Fruit fly (Drosophila melanogaster) whole organism, pupa: ENCODE measurements around the gene Polr3E.
A peak's percentile ranks its signal among the peaks of the same experiment; 100 is the strongest.

Experiments used
- CG10348 ChIP-seq: fragments of 200-800 bp; sonication (Bioruptor generic); IDR thresholded peaks from 2 replicates; pipeline ENCODE4 v1.3.6; 2022; ENCODE audit warnings: missing biosample characterization, missing genetic modification characterization
- CG12605 ChIP-seq: fragments of 200-800 bp; sonication (Bioruptor generic); IDR thresholded peaks from 2 replicates; pipeline ENCODE4 v1.3.6; 2022; ENCODE audit warnings: missing biosample characterization, missing genetic modification characterization
- CG13204 ChIP-seq: fragments of 200-800 bp; sonication (Bioruptor generic); optimal IDR thresholded peaks from 2 replicates; lab custom pipeline; 2018; ENCODE audit warnings: missing biosample characterization, mild to moderate bottlenecking, missing genetic modification characterization, moderate library complexity
- CG14655 ChIP-seq: fragments of 200-800 bp; sonication (Bioruptor generic); optimal IDR thresholded peaks from 3 replicates; lab custom pipeline; 2017; ENCODE audit warnings: mild to moderate bottlenecking, missing biosample characterization, missing genetic modification reagents, missing genetic modification characterization
- CG15710 ChIP-seq: fragments of 200-800 bp; sonication (Bioruptor generic); optimal IDR thresholded peaks from 2 replicates; lab custom pipeline; 2018; ENCODE audit warnings: missing biosample characterization, mild to moderate bottlenecking, missing genetic modification characterization, moderate library complexity
- CG17806 ChIP-seq: fragments of 200-800 bp; sonication (Bioruptor generic); optimal IDR thresholded peaks from 2 replicates; lab custom pipeline; 2018; ENCODE audit warnings: missing biosample characterization, mild to moderate bottlenecking, missing genetic modification characterization, moderate library complexity
- CG32121 ChIP-seq: fragments of 200-800 bp; sonication (Bioruptor generic); IDR thresholded peaks from 2 replicates; pipeline ENCODE4 v1.3.6; 2022; ENCODE audit warnings: missing biosample characterization, missing genetic modification characterization
- CG34367 ChIP-seq: fragments of 200-800 bp; sonication (Bioruptor generic); optimal IDR thresholded peaks from 2 replicates; lab custom pipeline; 2018; ENCODE audit warnings: missing biosample characterization, mild to moderate bottlenecking, missing genetic modification characterization
- CG4496 ChIP-seq: fragments of 200-800 bp; sonication (Bioruptor generic); IDR thresholded peaks from 3 replicates; pipeline ENCODE4 v1.3.6; 2022; ENCODE audit warnings: missing biosample characterization, missing genetic modification characterization
- CG8159 ChIP-seq: fragments of 200-800 bp; sonication (Bioruptor generic); optimal IDR thresholded peaks from 3 replicates; lab custom pipeline; 2018; ENCODE audit warnings: missing biosample characterization, mild to moderate bottlenecking, missing genetic modification characterization, moderate library complexity
- CG8301 ChIP-seq: fragments of 200-800 bp; sonication (Bioruptor generic); optimal IDR thresholded peaks from 2 replicates; lab custom pipeline; 2018; ENCODE audit warnings: missing biosample characterization, mild to moderate bottlenecking, missing genetic modification characterization
- CG9948 ChIP-seq: fragments of 200-800 bp; sonication (Bioruptor generic); optimal IDR thresholded peaks from 2 replicates; lab custom pipeline; 2018; ENCODE audit warnings: missing biosample characterization, mild to moderate bottlenecking, missing genetic modification characterization, moderate library complexity
- D1 ChIP-seq: fragments of 200-800 bp; sonication (Bioruptor generic); optimal IDR thresholded peaks from 2 replicates; lab custom pipeline; 2018; ENCODE audit warnings: missing biosample characterization, mild to moderate bottlenecking, missing genetic modification characterization, moderate library complexity
- EcR ChIP-seq: fragments of 200-800 bp; sonication (Bioruptor generic); optimal IDR thresholded peaks from 3 replicates; lab custom pipeline; 2019; ENCODE audit warnings: missing biosample characterization, missing genetic modification characterization, mild to moderate bottlenecking, moderate library complexity, missing genetic modification reagents
- Ets98B ChIP-seq: fragments of 200-800 bp; sonication (Bioruptor generic); IDR thresholded peaks from 2 replicates; pipeline ENCODE4 v1.3.6; 2022; ENCODE audit warnings: missing biosample characterization, missing genetic modification characterization
- Pif1A ChIP-seq: fragments of 200-800 bp; sonication (Bioruptor generic); optimal IDR thresholded peaks from 3 replicates; lab custom pipeline; 2016; ENCODE audit warnings: missing biosample characterization, missing genetic modification characterization
- Pif1B ChIP-seq: fragments of 200-800 bp; sonication (Bioruptor generic); optimal IDR thresholded peaks from 3 replicates; lab custom pipeline; 2016; ENCODE audit warnings: missing biosample characterization, missing genetic modification characterization
- Snoo ChIP-seq: fragments of 200-800 bp; sonication (Bioruptor generic); optimal IDR thresholded peaks from 3 replicates; lab custom pipeline; 2017; ENCODE audit warnings: missing biosample characterization, mild to moderate bottlenecking, missing genetic modification characterization, inconsistent platforms
- fd96Ca ChIP-seq: fragments of 200-800 bp; sonication (Bioruptor generic); IDR thresholded peaks from 3 replicates; pipeline ENCODE4 v1.3.6; 2022; ENCODE audit warnings: missing biosample characterization, missing genetic modification characterization
- gl ChIP-seq: fragments of 200-800 bp; sonication (Bioruptor generic); optimal IDR thresholded peaks from 2 replicates; lab custom pipeline; 2018; ENCODE audit warnings: missing biosample characterization, mild to moderate bottlenecking, missing genetic modification characterization
- rn ChIP-seq: fragments of 200-800 bp; sonication (Bioruptor generic); IDR thresholded peaks from 2 replicates; pipeline ENCODE4 v1.3.6; 2022; ENCODE audit warnings: missing biosample characterization, missing genetic modification characterization

Polr3E gene

dm6 chr3L:21055839-21056238 is 24.2 kb downstream of the Polr3E start:
- TF ChIP-seq rn (no peak), gl (no peak), Pif1B (GFP tag; lab: Kevin White, UChicago) (no peak), CG8159 (tag; lab: Kevin White, UChicago) (no peak), CG4496 (GFP tag; lab: Robert Waterston, UW) (no peak), fd96Ca (GFP tag; lab: Robert Waterston, UW) (no peak), D1 (tag; lab: Kevin White, UChicago) (no peak), CG34367 (tag; lab: Kevin White, UChicago) (no peak), CG8301 (tag; lab: Kevin White, UChicago) (no peak), CG9948 (tag; lab: Kevin White, UChicago) (no peak), CG15710 (tag; lab: Kevin White, UChicago) (no peak), CG13204 (GFP tag; lab: Kevin White, UChicago) (no peak), CG10348 (no peak), CG14655 (no peak), CG12605 (GFP tag; lab: Robert Waterston, UW) (no peak), Pif1A (GFP tag; lab: Kevin White, UChicago) (no peak), Snoo (tag; lab: Kevin White, UChicago) (no peak), Ets98B (GFP tag; lab: Robert Waterston, UW) (no peak), EcR (GFP tag; lab: Kevin White, UChicago) (no peak)
- TF ChIP-seq, all 21 proteins: peak for 0

dm6 chr3L:21056290-21056689 is 24.7 kb downstream of the Polr3E start:
- TF ChIP-seq CG10348: no peak
- TF ChIP-seq Pif1A (GFP tag; lab: Kevin White, UChicago): peak; percentile 20
- no peak for TF ChIP-seq D1 (tag; lab: Kevin White, UChicago)
- TF ChIP-seq CG12605 (GFP tag; lab: Robert Waterston, UW): no peak
- no peak for TF ChIP-seq CG13204 (GFP tag; lab: Kevin White, UChicago)
- no peak for TF ChIP-seq CG32121 (GFP tag; lab: Robert Waterston, UW)
- no peak for TF ChIP-seq rn
- peak; percentile 56 for TF ChIP-seq CG8159 (tag; lab: Kevin White, UChicago)
- no peak for TF ChIP-seq Snoo (tag; lab: Kevin White, UChicago)
- no peak for TF ChIP-seq gl
- peak; percentile 39 for TF ChIP-seq CG15710 (tag; lab: Kevin White, UChicago)
- peak; percentile 54 for TF ChIP-seq CG14655
- TF ChIP-seq fd96Ca (GFP tag; lab: Robert Waterston, UW): no peak
- TF ChIP-seq EcR (GFP tag; lab: Kevin White, UChicago): no peak
- no peak for TF ChIP-seq CG34367 (tag; lab: Kevin White, UChicago)
- TF ChIP-seq CG9948 (tag; lab: Kevin White, UChicago): peak; percentile 49
- TF ChIP-seq CG17806: peak; percentile 26
- no peak for TF ChIP-seq CG4496 (GFP tag; lab: Robert Waterston, UW)
- TF ChIP-seq Pif1B (GFP tag; lab: Kevin White, UChicago): peak; percentile 19
- TF ChIP-seq CG8301 (tag; lab: Kevin White, UChicago): peak; percentile 18
- TF ChIP-seq Ets98B (GFP tag; lab: Robert Waterston, UW): no peak

dm6 chr3L:21056792-21057567 is 25.4 kb downstream of the Polr3E start:
- TF ChIP-seq Pif1B (GFP tag; lab: Kevin White, UChicago) (no peak), CG9948 (tag; lab: Kevin White, UChicago) (peak; percentile 34), CG17806 (peak; percentile 25), CG15710 (tag; lab: Kevin White, UChicago) (peak; percentile 60), CG10348 (no peak), Ets98B (GFP tag; lab: Robert Waterston, UW) (no peak), CG8159 (tag; lab: Kevin White, UChicago) (peak; percentile 52), gl (no peak), CG8301 (tag; lab: Kevin White, UChicago) (peak; percentile 44), CG14655 (peak; percentile 61), Pif1A (GFP tag; lab: Kevin White, UChicago) (peak; percentile 63), CG12605 (GFP tag; lab: Robert Waterston, UW) (no peak), CG34367 (tag; lab: Kevin White, UChicago) (peak; percentile 23), Snoo (tag; lab: Kevin White, UChicago) (peak; percentile 55), rn (no peak), EcR (GFP tag; lab: Kevin White, UChicago) (peak; percentile 38), fd96Ca (GFP tag; lab: Robert Waterston, UW) (0 out of 3 replicates have a peak, but pooled peaks have one; percentile 38), CG13204 (GFP tag; lab: Kevin White, UChicago) (peak; percentile 64), CG4496 (GFP tag; lab: Robert Waterston, UW) (peak; percentile 24; the same call in 2 of the 3 replicates), D1 (tag; lab: Kevin White, UChicago) (no peak), CG32121 (GFP tag; lab: Robert Waterston, UW) (no peak)
- TF ChIP-seq, all 21 proteins: peak for 13

DNA sequence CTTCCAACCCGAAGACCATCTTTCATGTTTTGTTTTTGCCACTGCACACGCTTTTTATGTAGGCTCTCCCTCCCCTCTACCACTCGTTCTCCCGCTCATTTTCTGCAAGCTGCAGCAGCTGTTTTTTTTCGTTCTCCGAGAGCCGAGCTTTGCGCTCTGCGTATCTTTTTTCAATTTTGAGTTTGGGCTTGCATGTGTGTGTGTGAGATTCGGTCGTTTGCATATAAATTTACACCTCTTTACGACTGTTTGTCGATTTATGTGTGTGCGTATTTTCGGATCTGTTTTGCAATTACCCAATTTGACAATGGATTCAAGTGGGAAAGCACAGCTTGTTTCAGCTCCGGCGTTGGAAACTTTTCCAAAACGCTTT is 25.9 kb downstream of the Polr3E start:
- TF ChIP-seq CG12605 (GFP tag; lab: Robert Waterston, UW) (peak; percentile 39; the same call in 1 of the 2 replicates), CG13204 (GFP tag; lab: Kevin White, UChicago) (peak; percentile 36), Ets98B (GFP tag; lab: Robert Waterston, UW) (peak; percentile 19; the same call in 1 of the 2 replicates), CG8159 (tag; lab: Kevin White, UChicago) (no peak), fd96Ca (GFP tag; lab: Robert Waterston, UW) (0 out of 3 replicates have a peak, but pooled peaks have one; percentile 50), CG4496 (GFP tag; lab: Robert Waterston, UW) (peak; percentile 35; the same call in 2 of the 3 replicates), Pif1A (GFP tag; lab: Kevin White, UChicago) (no peak)
- TF ChIP-seq, all 21 proteins: peak for 5

- TF ChIP-seq CG13204 (GFP tag; lab: Kevin White, UChicago): peak; percentile 71
- TF ChIP-seq fd96Ca (GFP tag; lab: Robert Waterston, UW): peak; percentile 48; the same call in 1 of the 3 replicates
- peak; percentile 40 for TF ChIP-seq Pif1B (GFP tag; lab: Kevin White, UChicago)
- TF ChIP-seq Snoo (tag; lab: Kevin White, UChicago): no peak
- TF ChIP-seq D1 (tag; lab: Kevin White, UChicago): no peak
- TF ChIP-seq CG8301 (tag; lab: Kevin White, UChicago): no peak
- no peak for TF ChIP-seq CG10348
- no peak for TF ChIP-seq CG9948 (tag; lab: Kevin White, UChicago)
- peak; percentile 63; the same call in 1 of the 2 replicates for TF ChIP-seq CG12605 (GFP tag; lab: Robert Waterston, UW)
- 0 out of 2 replicates have a peak, but pooled peaks have one; percentile 11 for TF ChIP-seq rn
- TF ChIP-seq CG15710 (tag; lab: Kevin White, UChicago): peak; percentile 19
- TF ChIP-seq CG14655: no peak
- no peak for TF ChIP-seq CG32121 (GFP tag; lab: Robert Waterston, UW)
- TF ChIP-seq CG8159 (tag; lab: Kevin White, UChicago): no peak
- peak; percentile 19 for TF ChIP-seq Pif1A (GFP tag; lab: Kevin White, UChicago)
- TF ChIP-seq gl: peak; percentile 12
- peak; percentile 48 for TF ChIP-seq EcR (GFP tag; lab: Kevin White, UChicago)
- no peak for TF ChIP-seq CG34367 (tag; lab: Kevin White, UChicago)
- no peak for TF ChIP-seq CG17806
- TF ChIP-seq CG4496 (GFP tag; lab: Robert Waterston, UW): peak; percentile 67
- peak; percentile 65; the same call in 1 of the 2 replicates for TF ChIP-seq Ets98B (GFP tag; lab: Robert Waterston, UW)
- TF ChIP-seq, all 21 proteins: peak for 11
Measured at dm6 chr3L:21058651-21059050, 27.0 kb downstream of the Polr3E start.
